Worm (Caenorhabditis elegans) whole organism, L4/young adult: ENCODE measurements around the gene cit-1.2.

ENCODE experiments used
- W03F9.2 ChIP-seq: fragments of 150-350 bp; optimal IDR thresholded peaks from 2 replicates; lab custom pipeline; 2014; ENCODE audit warnings: missing biosample characterization, missing genetic modification characterization
- dao-5 ChIP-seq: sonication (generic microtip); optimal IDR thresholded peaks from 2 replicates; lab custom pipeline; 2016; ENCODE audit warnings: missing genotype, missing genetic modification characterization, moderate library complexity, missing compliant biosample characterization
- him-1 ChIP-seq: sonication (generic microtip); optimal IDR thresholded peaks from 2 replicates; lab custom pipeline; 2016; ENCODE audit warnings: missing genotype, missing genetic modification reagents, missing genetic modification characterization, missing compliant biosample characterization

Gene cit-1.2

DNA sequence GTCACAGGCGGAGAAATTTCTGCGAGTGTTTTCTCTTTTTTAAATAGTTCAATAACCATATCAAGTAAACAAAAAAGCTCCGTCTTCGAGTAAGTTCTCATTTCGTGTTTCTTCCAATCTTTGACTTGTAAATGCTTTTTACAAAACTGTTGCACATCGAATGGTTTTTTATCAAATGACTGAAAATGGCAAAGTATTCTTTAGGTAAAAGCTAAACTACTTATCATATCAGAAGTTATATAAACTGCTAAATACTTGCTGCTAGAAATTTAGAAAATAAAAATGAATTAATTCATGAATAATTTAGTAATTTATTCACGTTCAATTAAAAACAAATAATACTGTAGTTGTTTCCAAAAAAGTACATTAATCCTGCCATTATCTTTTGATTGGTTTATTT lies 20.4 kb downstream of the cit-1.2 start, which contains the start of gene F44B9.9:
Gene F44B9.9 (minus strand): TSS at position 101 of the 400 bp plus-strand sequence.
- TF ChIP-seq him-1, result no peak
- TF ChIP-seq dao-5 (tag; lab: Kevin White, UChicago), result no peak
- no peak for TF ChIP-seq W03F9.2

DNA sequence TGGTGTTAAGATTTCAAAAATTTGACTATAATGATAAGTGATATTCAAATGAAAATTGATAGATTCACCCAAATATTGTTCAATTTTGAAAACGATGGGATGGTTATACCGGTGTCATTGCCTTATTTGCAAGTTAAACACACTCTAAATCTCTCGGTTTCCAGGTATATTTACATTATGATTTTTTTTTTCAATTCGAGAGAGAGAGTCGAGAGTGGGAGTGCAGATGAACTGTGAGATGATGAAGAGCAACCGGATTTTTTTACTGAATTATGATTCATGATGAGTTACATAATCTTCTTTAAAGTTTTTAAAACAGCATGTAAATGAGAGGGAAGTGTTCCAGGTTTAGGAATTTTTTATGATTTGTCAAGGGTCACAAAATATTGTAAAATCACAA lies 23.0 kb downstream of the cit-1.2 start, which contains the start of gene F44B9.10:
Gene F44B9.10 (minus strand): TSS at position 101 of the 400 bp plus-strand sequence.
- TF ChIP-seq dao-5 (tag; lab: Kevin White, UChicago) (no peak), him-1 (no peak), W03F9.2 (no peak)

DNA sequence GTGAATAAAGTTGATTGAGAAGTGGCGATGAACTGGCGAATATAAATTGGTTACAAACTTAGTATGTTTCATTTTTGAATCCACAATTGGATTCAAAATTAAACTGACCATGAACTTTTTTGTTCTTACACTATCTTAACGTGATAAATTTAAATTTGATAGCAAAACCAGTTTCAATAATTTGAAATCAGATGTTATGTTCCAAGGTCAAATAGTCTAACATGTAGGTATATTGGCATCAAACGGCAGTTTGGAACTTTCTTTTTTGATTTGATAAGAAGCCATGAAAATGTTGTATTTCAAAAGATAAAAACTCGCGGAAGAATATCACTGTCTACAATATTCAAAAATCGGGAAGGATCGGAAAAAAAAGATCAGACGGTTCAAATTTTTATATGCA lies 25.5 kb downstream of the cit-1.2 start:
- TF ChIP-seq dao-5 (tag; lab: Kevin White, UChicago), result no peak
- no peak for TF ChIP-seq him-1
- TF ChIP-seq W03F9.2, result no peak

DNA sequence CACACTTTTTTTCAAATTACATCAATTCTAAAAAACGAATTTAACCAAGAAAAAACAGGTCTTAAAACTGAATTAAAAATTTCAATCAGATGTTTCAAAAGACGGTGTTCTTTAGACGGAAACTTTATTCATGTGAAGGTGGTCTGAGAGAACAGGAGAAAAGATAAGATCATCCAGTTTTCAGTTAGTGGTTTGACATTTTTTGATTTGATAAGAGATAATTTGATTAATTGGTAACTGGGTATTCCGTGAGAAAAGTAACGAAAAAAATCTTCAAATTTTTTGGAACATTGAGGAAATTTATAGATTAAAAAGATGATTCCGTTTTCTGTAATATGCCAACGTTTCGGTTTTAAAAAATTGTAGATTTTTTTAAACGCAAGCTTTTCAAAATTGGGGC lies 25.9 kb downstream of the cit-1.2 start:
- no peak for TF ChIP-seq W03F9.2
- TF ChIP-seq dao-5 (tag; lab: Kevin White, UChicago), result no peak
- no peak for TF ChIP-seq him-1

DNA sequence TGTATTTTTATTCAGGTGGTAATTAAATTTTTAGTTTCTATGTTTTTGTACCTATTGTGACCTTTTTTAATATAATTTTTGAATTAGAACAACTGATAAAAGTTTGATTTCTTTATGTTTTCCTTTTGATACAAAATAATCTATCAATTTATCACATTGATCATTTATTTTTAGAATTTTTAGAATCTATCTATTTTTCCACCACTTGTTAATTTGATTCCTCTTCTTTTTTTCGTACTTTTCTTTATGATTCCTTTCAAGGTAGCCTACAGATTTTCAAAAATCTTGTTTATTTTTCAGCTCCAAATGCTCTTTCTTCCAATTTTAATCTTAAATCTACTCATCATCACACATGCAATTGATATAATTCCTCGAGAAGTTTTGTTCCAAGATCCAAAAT lies 27.4 kb downstream of the cit-1.2 start, which contains the start of gene dpf-6:
Gene dpf-6 (plus strand): TSS at position 301 of the 400 bp plus-strand sequence.
- TF ChIP-seq dao-5 (tag; lab: Kevin White, UChicago) (no peak), him-1 (no peak), W03F9.2 (no peak)

DNA sequence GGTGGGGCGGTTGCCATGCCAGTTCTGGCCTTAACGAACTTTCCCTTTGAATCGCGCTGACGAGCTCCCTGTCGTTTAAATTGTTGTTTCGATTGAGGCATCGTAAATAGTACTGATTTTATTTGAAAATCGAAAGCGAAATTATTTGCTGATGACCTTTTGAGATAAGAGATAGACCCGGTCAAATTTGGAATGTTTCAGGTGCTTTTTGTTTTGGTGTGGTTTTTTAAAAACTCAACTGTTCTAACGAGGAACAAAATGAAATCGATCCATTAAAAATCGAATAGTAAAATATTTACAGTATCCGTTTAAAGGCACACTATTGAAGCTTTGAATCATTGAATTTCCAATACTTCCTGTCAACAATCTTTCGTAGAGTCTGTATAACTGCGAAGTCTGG lies 32.2 kb downstream of the cit-1.2 start, which contains the start of gene K12H4.6:
Gene K12H4.6 (minus strand): TSS at position 101 of the 400 bp plus-strand sequence.
- no peak for TF ChIP-seq dao-5 (tag; lab: Kevin White, UChicago)
- no peak for TF ChIP-seq W03F9.2
- TF ChIP-seq him-1, result no peak

DNA sequence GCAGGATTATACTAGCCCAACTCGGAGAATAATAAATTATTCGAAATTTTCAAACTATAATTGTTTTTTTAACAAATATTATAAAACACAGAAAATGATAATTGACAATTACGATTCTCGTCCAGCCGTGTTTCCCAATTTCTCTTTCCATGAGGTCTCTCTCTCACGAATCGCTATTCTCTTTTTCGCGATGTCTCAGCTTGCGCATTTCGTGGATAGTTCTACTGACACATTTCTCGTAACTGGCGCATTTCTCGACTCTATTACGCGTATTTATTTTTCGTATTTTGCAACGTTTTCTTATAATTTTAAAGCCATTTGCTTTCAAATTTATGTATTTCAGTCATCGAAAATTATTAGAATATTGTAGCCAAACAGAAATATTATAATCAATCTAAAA lies 33.2 kb downstream of the cit-1.2 start:
- TF ChIP-seq him-1 (peak; percentile 97), W03F9.2 (peak; percentile 98), dao-5 (tag; lab: Kevin White, UChicago) (peak; percentile 65)

DNA sequence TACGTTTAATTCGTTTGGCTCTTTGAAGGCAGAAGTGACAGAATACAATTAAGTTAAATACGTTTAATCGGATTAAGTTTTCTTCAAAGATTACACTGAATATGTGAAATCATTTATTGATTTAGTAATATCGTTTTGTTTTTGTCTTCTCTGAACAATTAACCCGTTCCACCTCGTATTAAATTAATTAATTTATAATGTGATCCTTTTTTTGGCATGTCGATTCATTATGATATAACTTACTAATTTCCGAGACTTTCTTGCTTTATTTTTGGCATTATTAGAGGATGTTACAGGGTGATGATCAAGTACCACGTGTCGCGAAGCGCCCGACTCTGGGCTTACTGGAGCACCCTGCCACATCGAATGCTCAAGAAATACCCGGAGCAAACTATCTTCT lies 33.6 kb downstream of the cit-1.2 start, which contains the start of gene K12H4.5:
Gene K12H4.5 (plus strand): TSS at position 301 of the 400 bp plus-strand sequence.
- no peak for TF ChIP-seq him-1
- TF ChIP-seq W03F9.2, result no peak

DNA sequence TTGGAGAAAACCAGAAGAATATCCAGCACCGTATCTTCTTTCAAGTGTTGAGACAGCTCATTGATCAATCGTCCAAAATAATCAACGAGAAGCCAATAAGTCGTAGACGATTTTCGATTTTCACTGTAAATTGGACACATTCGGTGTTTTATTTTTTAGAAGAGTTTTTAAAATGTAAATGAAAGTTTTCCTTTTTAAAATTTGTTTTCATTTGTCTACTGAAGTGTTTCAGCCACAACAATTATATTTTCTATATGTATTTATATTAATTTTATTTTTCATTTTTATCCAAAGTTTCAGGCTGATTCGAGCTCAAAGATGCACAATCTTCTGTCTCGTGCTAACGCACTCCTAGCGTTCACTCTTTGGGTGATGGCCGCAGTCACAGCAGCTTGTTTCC lies 34.1 kb downstream of the cit-1.2 start, which contains the start of gene spcs-3:
Gene spcs-3 (plus strand): TSS at position 301 of the 400 bp plus-strand sequence.
- TF ChIP-seq him-1 (no peak), dao-5 (tag; lab: Kevin White, UChicago) (no peak), W03F9.2 (no peak)

DNA sequence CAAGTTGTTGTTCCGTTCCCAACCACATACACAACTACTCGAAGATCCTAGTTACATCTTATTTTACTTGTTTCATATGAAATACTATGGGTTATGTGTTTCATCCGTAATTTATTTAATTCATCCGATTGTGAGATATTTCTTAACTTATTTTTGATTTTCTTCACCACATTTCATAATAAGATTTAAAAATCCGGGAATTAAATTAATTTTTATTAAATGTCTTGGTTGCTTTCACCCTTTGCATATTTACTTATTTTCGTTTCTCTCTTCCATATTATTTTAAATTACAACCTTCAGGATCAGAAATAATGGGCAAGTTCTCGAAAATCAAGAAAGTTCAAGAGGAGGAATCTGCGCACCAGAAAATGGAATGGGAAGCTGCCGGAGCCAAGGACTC lies 35.2 kb downstream of the cit-1.2 start, which contains the start of gene K12H4.3:
Gene K12H4.3 (plus strand): TSS at position 301 of the 400 bp plus-strand sequence.
- TF ChIP-seq W03F9.2, result no peak
- no peak for TF ChIP-seq him-1
- no peak for TF ChIP-seq dao-5 (tag; lab: Kevin White, UChicago)

DNA sequence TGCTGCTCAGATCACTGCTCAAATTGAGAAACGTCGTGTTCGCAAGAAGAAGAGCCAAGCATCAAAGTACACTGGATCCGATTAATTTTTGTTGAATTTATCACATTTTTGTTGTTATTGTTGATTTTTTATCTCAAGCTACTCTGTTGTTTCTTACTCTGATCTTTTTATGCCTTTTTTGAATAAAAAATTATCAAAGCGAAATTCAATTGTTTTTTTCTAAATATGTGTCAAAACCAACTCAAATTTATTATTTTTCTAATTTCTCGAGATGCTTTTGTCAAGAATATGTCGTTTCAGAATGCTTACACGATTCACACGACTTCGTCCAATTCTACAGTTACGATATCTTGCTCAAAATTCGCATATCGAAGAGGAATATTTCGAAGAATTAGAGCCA lies 36.8 kb downstream of the cit-1.2 start, which contains the start of gene K12H4.2:
Gene K12H4.2 (plus strand): TSS at position 301 of the 400 bp plus-strand sequence.
- TF ChIP-seq W03F9.2, result no peak
- no peak for TF ChIP-seq him-1
- TF ChIP-seq dao-5 (tag; lab: Kevin White, UChicago), result no peak

DNA sequence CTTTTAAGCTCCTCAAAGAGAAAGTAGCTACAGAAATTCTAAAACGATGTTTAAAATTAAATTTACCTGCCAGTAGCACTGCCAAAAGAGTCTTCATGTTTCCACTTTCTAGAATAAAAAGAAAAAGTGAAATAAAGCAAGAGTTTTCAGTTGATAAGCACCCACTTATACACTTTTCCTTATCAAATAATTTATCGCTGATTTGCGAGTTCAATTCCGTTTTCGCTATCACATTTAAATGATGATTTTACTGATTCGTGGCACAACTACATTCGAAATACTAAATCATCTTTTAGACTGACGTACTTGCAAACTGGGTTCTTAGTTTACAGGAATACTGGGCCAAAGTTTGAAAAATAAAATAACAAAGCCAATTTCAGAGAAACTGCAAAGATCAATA lies 40.4 kb downstream of the cit-1.2 start, which contains the start of gene K12H4.7:
Gene K12H4.7 (minus strand): TSS at position 138 of the 400 bp plus-strand sequence.
- TF ChIP-seq him-1, result no peak
- no peak for TF ChIP-seq W03F9.2
- TF ChIP-seq dao-5 (tag; lab: Kevin White, UChicago), result no peak

DNA sequence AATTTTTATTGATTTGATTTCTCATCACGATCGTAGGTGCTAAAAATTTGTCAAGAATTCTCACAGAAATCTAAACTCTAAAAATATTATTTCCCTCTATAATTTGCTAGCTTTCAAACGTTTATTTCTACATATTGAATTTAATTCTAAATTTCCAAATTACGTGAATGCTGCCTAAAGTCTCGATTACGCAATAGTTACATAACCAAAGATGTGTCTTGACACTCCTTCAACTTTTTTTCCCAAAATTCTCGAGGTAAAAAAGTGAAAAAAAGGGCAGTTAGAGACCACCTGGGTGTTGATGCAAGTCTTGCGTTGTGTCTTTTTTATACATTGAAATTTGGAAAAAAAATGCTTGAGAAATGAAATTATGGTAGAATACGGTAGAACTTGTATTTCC lies 41.3 kb downstream of the cit-1.2 start:
- TF ChIP-seq him-1, result no peak

DNA sequence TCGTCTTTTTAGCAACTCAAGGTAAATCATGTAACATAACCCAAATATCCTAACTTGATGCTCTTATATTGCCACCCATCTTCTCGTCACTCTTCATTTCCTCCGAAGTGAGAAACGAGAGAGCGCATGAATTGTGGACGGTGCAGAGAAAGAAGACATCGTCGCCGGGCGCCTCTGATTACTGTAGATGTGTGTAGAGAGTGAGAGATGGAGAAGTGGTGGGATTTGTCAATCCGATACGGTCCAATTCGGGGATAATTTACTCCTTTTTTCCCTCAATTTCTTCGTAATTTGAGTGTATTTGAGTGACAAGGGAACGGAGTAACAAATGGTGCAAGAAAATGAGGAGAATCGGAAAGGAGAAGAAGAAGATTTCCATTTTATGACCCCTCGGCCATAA lies 50.5 kb downstream of the cit-1.2 start:
- TF ChIP-seq dao-5 (tag; lab: Kevin White, UChicago) (no peak), W03F9.2 (no peak), him-1 (no peak)
